Fruit fly (Drosophila melanogaster) whole organism, prepupa: ENCODE measurements around the gene CG33258.
A peak's percentile ranks its signal among the peaks of the same experiment; 100 is the strongest.

Source experiments
- CG11762 ChIP-seq: fragments of 200-800 bp; sonication (Bioruptor generic); optimal IDR thresholded peaks from 3 replicates; lab custom pipeline; 2016; ENCODE audit warnings: missing biosample characterization, missing genetic modification characterization; ENCODE audit not compliant: insufficient read depth
- esn ChIP-seq: fragments of 200-800 bp; sonication (Bioruptor generic); optimal IDR thresholded peaks from 2 replicates; lab custom pipeline; 2016; ENCODE audit warnings: missing biosample characterization, mild to moderate bottlenecking, missing genetic modification characterization, moderate library complexity
- fd59A ChIP-seq: fragments of 200-800 bp; sonication (Bioruptor generic); optimal IDR thresholded peaks from 2 replicates; lab custom pipeline; 2017; ENCODE audit warnings: missing biosample characterization, mild to moderate bottlenecking, missing genetic modification characterization, missing genetic modification reagents

dm6 chr3L:16054095-16054494, 28.3 kb upstream of the CG33258 start:
- TF ChIP-seq fd59A (no peak), esn (peak; percentile 44), CG11762 (GFP tag; lab: Kevin White, UChicago) (no peak)
